Worm (Caenorhabditis elegans): Measurements from ENCODE around the gene C41C4.9.

- TF ChIP-seq him-1 (tag; optimal IDR thresholded peaks at IDR 0.05) (no peak), W03F9.2 (tag; optimal IDR thresholded peaks at IDR 0.05) (peak; percentile 49)
Measured at ce11 chrII:8126132-8126531, 18.7 kb downstream of the C41C4.9 start.

All from whole organism, L4/young adult.